Worm (Caenorhabditis elegans): ENCODE results near the gene R09D1.13.

- no peak for TF ChIP-seq unc-62 (GFP tag; optimal IDR thresholded peaks at IDR 0.05)
- peak; percentile 26 for TF ChIP-seq jun-1 (tag; optimal IDR thresholded peaks at IDR 0.05)
- no peak for TF ChIP-seq nhr-11 (tag; optimal IDR thresholded peaks at IDR 0.05)
- no peak for TF ChIP-seq elt-1 (tag; optimal IDR thresholded peaks at IDR 0.05)
- TF ChIP-seq ceh-82 (tag; optimal IDR thresholded peaks at IDR 0.05), result no peak
- no peak for TF ChIP-seq elt-3 (tag; optimal IDR thresholded peaks at IDR 0.05)
- TF ChIP-seq lin-15B (tag; optimal IDR thresholded peaks at IDR 0.05), result no peak
- TF ChIP-seq ama-1 (optimal IDR thresholded peaks at IDR 0.05), result no peak
- no peak for TF ChIP-seq sea-2 (GFP tag; optimal IDR thresholded peaks at IDR 0.05)
Measured at ce11 chrII:9418843-9419532, 26.3 kb downstream of the R09D1.13 start.

Data from whole organism, L3 larva.